Fruit fly (Drosophila melanogaster): ENCODE data around the gene betaggt-I.

The betaggt-I gene

dm6 chr2L:4997401-4998259 lies 52.3 kb downstream of the betaggt-I start:
- TF ChIP-seq Mnt (GFP tag; optimal IDR thresholded peaks at IDR 0.05) (peak; percentile 79), CG1620 (GFP tag; optimal IDR thresholded peaks at IDR 0.05) (peak; percentile 92), tj (GFP tag; optimal IDR thresholded peaks at IDR 0.05) (peak; percentile 81), cic (GFP tag; optimal IDR thresholded peaks at IDR 0.05) (peak; percentile 95), Clk (GFP tag; optimal IDR thresholded peaks at IDR 0.05) (peak; percentile 90), bab1 (GFP tag; optimal IDR thresholded peaks at IDR 0.05) (peak; percentile 92), kay (GFP tag; ENCODE audit: borderline replicate concordance) (peak; percentile 47), ovo (GFP tag; optimal IDR thresholded peaks at IDR 0.05) (peak; percentile 84), pad (GFP tag; optimal IDR thresholded peaks at IDR 0.05) (peak; percentile 95), cnc (optimal IDR thresholded peaks at IDR 0.05) (no peak), CG7045 (GFP tag; optimal IDR thresholded peaks at IDR 0.05) (peak; percentile 94), CG14711 (tag; optimal IDR thresholded peaks at IDR 0.05) (peak; percentile 91), CG11617 (GFP tag; optimal IDR thresholded peaks at IDR 0.05) (peak; percentile 94), CG7101 (tag; optimal IDR thresholded peaks at IDR 0.05) (peak; percentile 95), Hr96 (GFP tag; optimal IDR thresholded peaks at IDR 0.05) (peak; percentile 96), CG5204 (GFP tag; optimal IDR thresholded peaks at IDR 0.05) (no peak), toe (GFP tag; optimal IDR thresholded peaks at IDR 0.05) (peak; percentile 51), Crg-1 (GFP tag; optimal IDR thresholded peaks at IDR 0.05) (peak; percentile 79), CG12768 (GFP tag; optimal IDR thresholded peaks at IDR 0.05) (peak; percentile 93), CG33017 (tag; optimal IDR thresholded peaks at IDR 0.05) (peak; percentile 93)

Measured in whole organism, adult.